Worm (Caenorhabditis elegans): ENCODE results near the gene F32D8.7.
A peak's percentile ranks its signal among the peaks of the same experiment; 100 is the strongest.

DNA sequence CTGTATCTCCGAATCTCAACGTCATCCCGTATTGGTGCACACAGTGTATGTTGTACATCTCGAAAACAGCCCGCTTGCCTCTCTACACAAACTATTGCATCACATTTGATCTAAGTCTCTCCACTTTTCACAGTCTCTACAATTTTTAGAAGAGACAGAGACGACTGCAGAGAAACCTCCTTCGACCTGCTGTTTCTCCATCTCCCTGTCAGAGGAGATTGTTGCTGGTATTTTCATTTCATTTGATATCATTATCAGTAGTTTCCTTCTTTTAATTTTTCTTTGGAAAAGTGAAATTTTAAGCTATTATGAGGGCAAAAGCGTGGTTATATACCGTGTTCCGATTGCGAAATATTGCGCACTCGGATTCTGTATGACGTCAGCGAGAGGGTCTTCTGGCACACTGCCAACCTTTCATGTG lies 42.3 kb downstream of the F32D8.7 start:
- TF ChIP-seq C16A3.4 (tag; optimal IDR thresholded peaks at IDR 0.05): peak; percentile 62
- TF ChIP-seq pag-3 (tag; optimal IDR thresholded peaks at IDR 0.05; ENCODE audit: borderline replicate concordance, insufficient read depth): no peak
- peak; percentile 16 for TF ChIP-seq pqm-1 (tag; optimal IDR thresholded peaks at IDR 0.05)
- no peak for TF ChIP-seq nhr-11 (tag; optimal IDR thresholded peaks at IDR 0.05)
- peak; percentile 83 for TF ChIP-seq nhr-71 (tag; optimal IDR thresholded peaks at IDR 0.05)
- peak; percentile 6 for TF ChIP-seq aly-2 (tag; optimal IDR thresholded peaks at IDR 0.05)
- peak in 2 of 3 experiments; percentile 13 to 58 for TF ChIP-seq ceh-82 (tag; optimal IDR thresholded peaks at IDR 0.05)
